Fruit fly (Drosophila melanogaster) whole organism, wandering third instar larva: ENCODE results near the gene CG15865.

Experiments
- Abd-B ChIP-seq: fragments of >200 bp; optimal IDR thresholded peaks from 2 replicates; lab custom pipeline; 2017; ENCODE audit warnings: missing biosample characterization, missing genetic modification characterization
- h ChIP-seq: fragments of 200-800 bp; sonication (Bioruptor generic); optimal IDR thresholded peaks from 3 replicates; lab custom pipeline; 2016; ENCODE audit warnings: missing biosample characterization, mild to moderate bottlenecking, missing genetic modification characterization

DNA sequence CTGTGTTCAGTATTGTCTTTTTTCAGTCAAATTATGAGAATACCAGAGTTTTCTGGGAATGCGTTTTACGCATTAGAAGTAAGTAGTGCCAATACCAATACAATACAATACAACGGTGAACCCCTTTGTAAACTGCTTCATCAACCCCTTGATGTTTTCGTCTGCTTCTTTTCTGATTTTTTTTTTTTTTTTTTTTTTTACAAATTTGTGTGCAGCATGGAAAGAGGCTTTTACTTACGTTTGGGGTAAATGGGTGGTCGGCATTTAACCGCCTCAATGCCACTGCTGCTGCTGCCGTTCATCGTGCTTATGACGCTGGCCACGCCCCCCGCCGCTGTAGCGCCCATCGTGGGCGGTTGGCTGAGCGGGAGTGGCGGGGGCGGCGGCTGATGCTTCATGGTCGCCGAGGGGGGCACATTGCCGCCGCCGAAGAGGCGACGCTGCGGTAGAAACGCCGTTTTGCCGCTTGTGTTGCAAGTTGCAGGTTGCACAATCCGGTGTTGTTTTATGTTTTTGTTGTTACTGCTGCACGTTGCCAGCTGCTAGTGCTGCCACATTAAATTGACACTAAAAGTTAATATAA, 29.6 kb upstream of the CG15865 start:
- TF ChIP-seq Abd-B (no peak), h (GFP tag; lab: Kevin White, UChicago) (no peak)
